Fruit fly (Drosophila melanogaster) whole organism, embryonic: ENCODE measurements around the gene mus201.
A peak's percentile ranks its signal among the peaks of the same experiment; 100 is the strongest.

ENCODE experiments used
- CG10431 ChIP-seq: fragments of 200-800 bp; sonication (Bioruptor generic); optimal IDR thresholded peaks from 3 replicates; lab custom pipeline; 2018; ENCODE audit warnings: missing biosample characterization, mild to moderate bottlenecking, missing genetic modification characterization
- CG11456 ChIP-seq: fragments of 200-800 bp; sonication (Bioruptor generic); IDR thresholded peaks from 3 replicates; pipeline ENCODE4 v1.3.6; 2022; ENCODE audit warnings: missing biosample characterization, missing genetic modification characterization
- CG11504 ChIP-seq: fragments of 200-800 bp; sonication (Bioruptor generic); optimal IDR thresholded peaks from 3 replicates; lab custom pipeline; 2019; ENCODE audit warnings: missing biosample characterization, mild to moderate bottlenecking, missing genetic modification characterization, moderate library complexity
- CG15269 ChIP-seq: fragments of 200-800 bp; sonication (Bioruptor generic); optimal IDR thresholded peaks from 2 replicates; lab custom pipeline; 2018; ENCODE audit warnings: missing biosample characterization, mild to moderate bottlenecking, missing genetic modification characterization, moderate library complexity
- CG17829 ChIP-seq: fragments of 200-800 bp; optimal IDR thresholded peaks from 2 replicates; lab custom pipeline; 2019; ENCODE audit warnings: missing biosample characterization, mild to moderate bottlenecking, missing genetic modification characterization, moderate library complexity
- CG2199 ChIP-seq: fragments of 200-800 bp; sonication (Bioruptor generic); IDR thresholded peaks from 3 replicates; pipeline ENCODE4 v1.3.6; 2022; ENCODE audit warnings: missing biosample characterization, missing genetic modification characterization
- CG2678 ChIP-seq: fragments of 200-800 bp; sonication (Bioruptor generic); optimal IDR thresholded peaks from 3 replicates; lab custom pipeline; 2019; ENCODE audit warnings: missing biosample characterization, mild to moderate bottlenecking, missing genetic modification characterization, moderate library complexity
- CG31224 ChIP-seq: fragments of 200-800 bp; sonication (Bioruptor generic); IDR thresholded peaks from 2 replicates; pipeline ENCODE4 v1.3.6; 2022; ENCODE audit warnings: missing biosample characterization, missing genetic modification characterization
- CG31365 ChIP-seq: fragments of 200-800 bp; sonication (Bioruptor generic); optimal IDR thresholded peaks from 2 replicates; lab custom pipeline; 2018; ENCODE audit warnings: missing biosample characterization, mild to moderate bottlenecking, missing genetic modification characterization
- CG34224 ChIP-seq: fragments of 200-800 bp; sonication (Bioruptor generic); IDR thresholded peaks from 3 replicates; pipeline ENCODE4 v1.3.6; 2022; ENCODE audit warnings: missing biosample characterization, missing genetic modification characterization; ENCODE audit not compliant: partially characterized antibody
- CG3726 ChIP-seq: fragments of 200-800 bp; sonication (Bioruptor generic); IDR thresholded peaks from 3 replicates; pipeline ENCODE4, ENCODE4 v1.3.6; 2022; ENCODE audit warnings: missing biosample characterization, missing genetic modification characterization
- CG6254 ChIP-seq: fragments of 200-800 bp; sonication (Bioruptor generic); optimal IDR thresholded peaks from 3 replicates; lab custom pipeline; 2017; ENCODE audit warnings: mild to moderate bottlenecking, missing biosample characterization, missing genetic modification reagents, missing genetic modification characterization
- CG7271 ChIP-seq: fragments of 200-800 bp; sonication (Bioruptor generic); optimal IDR thresholded peaks from 2 replicates; lab custom pipeline; 2018; ENCODE audit warnings: missing biosample characterization, mild to moderate bottlenecking, missing genetic modification characterization, moderate library complexity
- CG7786 ChIP-seq: fragments of 200-800 bp; sonication (Bioruptor generic); optimal IDR thresholded peaks from 2 replicates; lab custom pipeline; 2016; ENCODE audit warnings: missing biosample characterization, missing genetic modification characterization
- CG7928 ChIP-seq: fragments of 200-800 bp; sonication (Bioruptor generic); optimal IDR thresholded peaks from 2 replicates; lab custom pipeline; 2017; ENCODE audit warnings: missing biosample characterization, mild to moderate bottlenecking, missing genetic modification characterization
- Ets65A ChIP-seq: fragments of 200-800 bp; sonication (Bioruptor generic); peaks from one replicate; lab custom pipeline; 2016; ENCODE audit warnings: missing biosample characterization, missing genetic modification characterization
- H2.0 ChIP-seq: fragments of 200-800 bp; sonication (Bioruptor generic); IDR thresholded peaks from 2 replicates; pipeline ENCODE4 v1.3.6; 2022; ENCODE audit warnings: missing biosample characterization, missing genetic modification characterization
- MTF-1 ChIP-seq: fragments of 200-800 bp; sonication (Bioruptor generic); optimal IDR thresholded peaks from 2 replicates; lab custom pipeline; 2018; ENCODE audit warnings: missing biosample characterization, mild to moderate bottlenecking, missing genetic modification characterization, borderline replicate concordance
- Med ChIP-seq: fragments of 200-800 bp; sonication (Bioruptor generic); peaks from one replicate; lab custom pipeline; 2016; ENCODE audit warnings: missing biosample characterization, missing genetic modification characterization, mild to moderate bottlenecking, inconsistent platforms, moderate library complexity
- Opbp ChIP-seq: fragments of 200-800 bp; sonication (Bioruptor generic); IDR thresholded peaks from 3 replicates; pipeline ENCODE4 v1.3.6; 2022; ENCODE audit warnings: missing biosample characterization, missing genetic modification characterization; ENCODE audit not compliant: partially characterized antibody
- Sin3A ChIP-seq: fragments of >200 bp; optimal IDR thresholded peaks from 2 replicates; lab custom pipeline; 2018
- TFAM ChIP-seq: fragments of 200-800 bp; sonication (Bioruptor generic); optimal IDR thresholded peaks from 2 replicates; lab custom pipeline; 2017; ENCODE audit warnings: missing biosample characterization, missing genetic modification characterization, inconsistent platforms
- Trl ChIP-seq, 3 experiments: fragments of >200 bp in 2 of 3; fragments of 200-800 bp in 1 of 3; sonication (Bioruptor generic) in 1 of 3; optimal IDR thresholded peaks; 2 replicates in 1 of 3; 3 replicates in 2 of 3; lab custom pipeline; 2016 to 2017; ENCODE audit warnings: missing biosample characterization in 1 of 3, missing genetic modification characterization in 1 of 3
- Xrp1 ChIP-seq: fragments of 200-800 bp; sonication (Bioruptor generic); IDR thresholded peaks from 2 replicates; pipeline ENCODE4 v1.3.6; 2022; ENCODE audit warnings: missing biosample characterization, missing genetic modification characterization
- ara ChIP-seq: fragments of 200-800 bp; sonication (Bioruptor generic); IDR thresholded peaks from 2 replicates; pipeline ENCODE4 v1.3.6; 2022; ENCODE audit warnings: missing biosample characterization, missing genetic modification characterization
- chif ChIP-seq, 2 experiments: fragments of 200-800 bp; sonication (Bioruptor generic); optimal IDR thresholded peaks; 3 replicates each; lab custom pipeline; 2016; ENCODE audit warnings: missing biosample characterization in 2 of 2, missing genetic modification characterization in 2 of 2
- emc ChIP-seq: fragments of 200-800 bp; sonication (Bioruptor generic); optimal IDR thresholded peaks from 2 replicates; lab custom pipeline; 2016; ENCODE audit warnings: missing biosample characterization, missing genetic modification characterization
- ewg ChIP-seq: fragments of 200-800 bp; sonication (Bioruptor generic); optimal IDR thresholded peaks from 3 replicates; lab custom pipeline; 2017; ENCODE audit warnings: mild to moderate bottlenecking, missing biosample characterization, missing genetic modification reagents, missing genetic modification characterization
- fd102C ChIP-seq: fragments of 200-800 bp; sonication (Bioruptor generic); optimal IDR thresholded peaks from 2 replicates; lab custom pipeline; 2018; ENCODE audit warnings: missing biosample characterization, mild to moderate bottlenecking, missing genetic modification characterization, moderate library complexity
- gfzf ChIP-seq: fragments of 200-800 bp; sonication (Bioruptor generic); optimal IDR thresholded peaks from 2 replicates; lab custom pipeline; 2016; ENCODE audit warnings: missing biosample characterization, mild to moderate bottlenecking, missing genetic modification characterization, moderate library complexity
- gsb ChIP-seq: fragments of 200-800 bp; sonication (Bioruptor generic); IDR thresholded peaks from 2 replicates; pipeline ENCODE4 v1.3.6; 2022; ENCODE audit warnings: missing biosample characterization, missing genetic modification characterization
- hb ChIP-seq: fragments of 200-800 bp; sonication (Bioruptor generic); IDR thresholded peaks from 3 replicates; pipeline ENCODE4 v1.3.6; 2022; ENCODE audit warnings: missing biosample characterization, missing genetic modification characterization; ENCODE audit not compliant: partially characterized antibody
- jigr1 ChIP-seq: fragments of 200-800 bp; sonication (Bioruptor generic); IDR thresholded peaks from 3 replicates; pipeline ENCODE4 v1.3.6; 2022; ENCODE audit warnings: missing biosample characterization, missing genetic modification characterization
- ken ChIP-seq: fragments of 200-800 bp; sonication (Bioruptor generic); IDR thresholded peaks from 3 replicates; pipeline ENCODE4 v1.3.6; 2022; ENCODE audit warnings: missing biosample characterization, missing genetic modification characterization
- nmo ChIP-seq: fragments of 200-800 bp; sonication (Bioruptor generic); optimal IDR thresholded peaks from 2 replicates; lab custom pipeline; 2018; ENCODE audit warnings: missing biosample characterization, mild to moderate bottlenecking, missing genetic modification characterization, moderate library complexity
- pros ChIP-seq: fragments of 200-800 bp; sonication (Bioruptor generic); optimal IDR thresholded peaks from 3 replicates; lab custom pipeline; 2019; ENCODE audit warnings: missing biosample characterization, mild to moderate bottlenecking, missing genetic modification characterization, moderate library complexity
- sens ChIP-seq: fragments of 200-800 bp; sonication (Bioruptor generic); peaks from one replicate; lab custom pipeline; 2016; ENCODE audit warnings: missing biosample characterization, missing genetic modification characterization
- sisA ChIP-seq: fragments of 200-800 bp; sonication (Bioruptor generic); IDR thresholded peaks from 2 replicates; pipeline ENCODE4 v1.3.6; 2022; ENCODE audit warnings: missing biosample characterization, missing genetic modification characterization
- so ChIP-seq: fragments of 200-800 bp; sonication (Bioruptor generic); IDR thresholded peaks from 3 replicates; pipeline ENCODE4 v1.3.6; 2022; ENCODE audit warnings: missing biosample characterization, missing genetic modification characterization
- sob ChIP-seq: fragments of 200-800 bp; sonication (Bioruptor generic); IDR thresholded peaks from 2 replicates; pipeline ENCODE4 v1.3.6; 2022; ENCODE audit warnings: missing biosample characterization, missing genetic modification characterization
- zfh1 ChIP-seq: fragments of 200-800 bp; sonication (Bioruptor generic); IDR thresholded peaks from 3 replicates; pipeline ENCODE4 v1.3.6; 2022; ENCODE audit warnings: missing biosample characterization, missing genetic modification characterization

The mus201 gene

dm6 chr2L:8425212-8425611, 12.8 kb upstream of the mus201 start:
- TF ChIP-seq Med (GFP tag; lab: Kevin White, UChicago) (peak; percentile 31), ken (GFP tag; lab: Robert Waterston, UW) (no peak), Trl (optimal IDR thresholded peaks at IDR 0.05; lab: Kevin White, UChicago) (peak in 1 of 2 experiments; percentile 15), Trl (GFP tag; optimal IDR thresholded peaks at IDR 0.05; lab: Kevin White, UChicago) (no peak), CG2678 (tag; lab: Kevin White, UChicago) (no peak), CG17829 (tag; lab: Kevin White, UChicago) (no peak), sens (GFP tag; lab: Kevin White, UChicago) (peak; percentile 12)

dm6 chr2L:8425962-8426759, 11.8 kb upstream of the mus201 start:
- TF ChIP-seq CG11504 (no peak), CG11456 (0 out of 3 replicates have a peak, but pooled peaks have one; percentile 21), pros (peak; percentile 60), fd102C (GFP tag; lab: Kevin White, UChicago) (no peak), CG2199 (GFP tag; lab: Robert Waterston, UW) (0 out of 3 replicates have a peak, but pooled peaks have one; percentile 39)

- TF ChIP-seq Med (GFP tag; lab: Kevin White, UChicago) (peak; percentile 63), CG7928 (GFP tag; lab: Kevin White, UChicago) (no peak)
These were observed 11.2 kb upstream of the mus201 start for dm6 chr2L:8426801-8427200.

dm6 chr2L:8432130-8432529, 5.8 kb upstream of the mus201 start:
- TF ChIP-seq CG10431 (GFP tag; lab: Kevin White, UChicago): no peak
- TF ChIP-seq hb (GFP tag; lab: Robert Waterston, UW): no peak
- TF ChIP-seq H2.0 (GFP tag; lab: Robert Waterston, UW): no peak
- TF ChIP-seq CG34224 (GFP tag; lab: Robert Waterston, UW): no peak
- no peak for TF ChIP-seq chif (GFP tag; optimal IDR thresholded peaks at IDR 0.05; lab: Kevin White, UChicago)
- TF ChIP-seq jigr1 (GFP tag; lab: Robert Waterston, UW): no peak
- peak; percentile 16 for TF ChIP-seq ewg (GFP tag; lab: Kevin White, UChicago)
- TF ChIP-seq gfzf (GFP tag; lab: Kevin White, UChicago): no peak
- TF ChIP-seq so (GFP tag; lab: Robert Waterston, UW): 0 out of 3 replicates have a peak, but pooled peaks have one; percentile 11
- TF ChIP-seq emc (GFP tag; lab: Kevin White, UChicago): no peak
- 0 out of 2 replicates have a peak, but pooled peaks have one; percentile 15 for TF ChIP-seq ara (GFP tag; lab: Robert Waterston, UW)
- TF ChIP-seq Sin3A (lab: Kevin White, UChicago): no peak
- no peak for TF ChIP-seq MTF-1 (GFP tag; lab: Kevin White, UChicago)
- TF ChIP-seq CG7786 (GFP tag; lab: Kevin White, UChicago): no peak
- 0 out of 2 replicates have a peak, but pooled peaks have one; percentile 12 for TF ChIP-seq sob (GFP tag; lab: Robert Waterston, UW)
- no peak for TF ChIP-seq CG31224 (GFP tag; lab: Robert Waterston, UW)
- TF ChIP-seq Opbp (GFP tag; lab: Robert Waterston, UW): no peak
- TF ChIP-seq CG6254: no peak
- no peak for TF ChIP-seq zfh1 (GFP tag; lab: Robert Waterston, UW)
- no peak for TF ChIP-seq nmo (GFP tag; lab: Kevin White, UChicago)
- peak; percentile 91 for TF ChIP-seq Ets65A (GFP tag; lab: Kevin White, UChicago)
- no peak for TF ChIP-seq Xrp1
- no peak for TF ChIP-seq gsb (GFP tag; lab: Robert Waterston, UW)
- TF ChIP-seq TFAM (GFP tag; lab: Kevin White, UChicago): no peak
- no peak for TF ChIP-seq CG31365 (tag; lab: Kevin White, UChicago)
- 0 out of 2 replicates have a peak, but pooled peaks have one; percentile 19 for TF ChIP-seq sisA (GFP tag; lab: Robert Waterston, UW)
- no peak for TF ChIP-seq CG15269 (tag; lab: Kevin White, UChicago)
- TF ChIP-seq CG3726 (GFP tag; lab: Robert Waterston, UW): 0 out of 3 replicates have a peak, but pooled peaks have one; percentile 25
- no peak for TF ChIP-seq CG7271 (tag; lab: Kevin White, UChicago)
- TF ChIP-seq, all 482 proteins: peak for 7
